Worm (Caenorhabditis elegans) whole organism, L4 larva: Measurements from ENCODE around the gene mek-1.

Source experiments
- F10B5.3 ChIP-seq: sonication (generic microtip); optimal IDR thresholded peaks from 2 replicates; lab custom pipeline; 2016; ENCODE audit warnings: mild to moderate bottlenecking, missing genetic modification characterization, missing compliant biosample characterization
- aha-1 ChIP-seq: fragments of 150-350 bp; peaks from one replicate; lab custom pipeline; 2014; ENCODE audit warnings: missing biosample characterization, missing genetic modification characterization
- ama-1 ChIP-seq: fragments of 150-350 bp; optimal IDR thresholded peaks from 2 replicates; lab custom pipeline; 2014; ENCODE audit warnings: inconsistent platforms, mixed read lengths
- ceh-44 ChIP-seq: fragments of 200-800 bp; sonication (Bioruptor generic); IDR thresholded peaks from 2 replicates; pipeline ENCODE4 v1.3.6; 2022; ENCODE audit warnings: missing genetic modification reagents, missing genetic modification characterization, missing compliant biosample characterization
- ceh-82 ChIP-seq: sonication (generic microtip); optimal IDR thresholded peaks from 2 replicates; lab custom pipeline; 2017; ENCODE audit warnings: missing biosample characterization, missing genetic modification characterization
- ces-1 ChIP-seq: fragments of 150-350 bp; sonication (generic microtip); optimal IDR thresholded peaks from 4 replicates; lab custom pipeline; 2014; ENCODE audit warnings: missing biosample characterization, missing genetic modification reagents, missing genetic modification characterization
- cey-2 ChIP-seq: sonication (generic microtip); optimal IDR thresholded peaks from 3 replicates; lab custom pipeline; 2017; ENCODE audit warnings: missing genetic modification characterization, mild to moderate bottlenecking, missing compliant biosample characterization, antibody characterized with exemption, borderline replicate concordance; ENCODE audit not compliant: insufficient read depth
- ctbp-1 ChIP-seq: fragments of 200-800 bp; sonication (Bioruptor generic); IDR thresholded peaks from 2 replicates; pipeline ENCODE4 v1.3.6; 2022; ENCODE audit warnings: missing genetic modification reagents, missing genetic modification characterization, missing compliant biosample characterization
- daf-8 ChIP-seq: fragments of 200-800 bp; sonication (Bioruptor generic); IDR thresholded peaks from 2 replicates; pipeline ENCODE4 v1.3.6; 2022; ENCODE audit warnings: missing genetic modification characterization, missing compliant biosample characterization
- dmd-6 ChIP-seq: fragments of 200-800 bp; sonication (Bioruptor generic); IDR thresholded peaks from 2 replicates; pipeline ENCODE4 v1.3.6; 2022; ENCODE audit warnings: missing genetic modification reagents, missing genetic modification characterization, missing compliant biosample characterization
- dmd-8 ChIP-seq: fragments of 200-800 bp; sonication (Bioruptor generic); IDR thresholded peaks from 2 replicates; pipeline ENCODE4 v1.3.6; 2022; ENCODE audit warnings: missing genetic modification characterization, missing compliant biosample characterization
- duxl-1 ChIP-seq: sonication (generic microtip); optimal IDR thresholded peaks from 2 replicates; lab custom pipeline; 2016; ENCODE audit warnings: mild to moderate bottlenecking, missing genetic modification characterization, moderate library complexity, missing compliant biosample characterization; ENCODE audit not compliant: poor library complexity
- dve-1 ChIP-seq: sonication (generic microtip); optimal IDR thresholded peaks from 2 replicates; lab custom pipeline; 2017; ENCODE audit warnings: antibody characterized with exemption, mild to moderate bottlenecking, missing genetic modification characterization, missing compliant biosample characterization; ENCODE audit not compliant: insufficient read depth
- egl-43 ChIP-seq: fragments of 200-800 bp; sonication (Bioruptor generic); IDR thresholded peaks from 2 replicates; pipeline ENCODE4 v1.3.6; 2022; ENCODE audit warnings: missing genetic modification reagents, missing genetic modification characterization, missing compliant biosample characterization
- fkh-10 ChIP-seq: fragments of 150-350 bp; optimal IDR thresholded peaks from 2 replicates; lab custom pipeline; 2014; ENCODE audit warnings: missing biosample characterization, missing genetic modification reagents, missing genetic modification characterization
- hif-1 ChIP-seq, 2 experiments: sonication (generic microtip); optimal IDR thresholded peaks; 2 replicates each; lab custom pipeline; 2016 to 2017; ENCODE audit warnings: missing compliant biosample characterization in 2 of 2, missing genetic modification characterization in 2 of 2, missing genetic modification reagents in 2 of 2, missing genotype in 2 of 2, mild to moderate bottlenecking in 1 of 2
- hlh-11 ChIP-seq: fragments of 200-800 bp; sonication (Bioruptor generic); optimal IDR thresholded peaks from 2 replicates; lab custom pipeline; 2018; ENCODE audit warnings: mild to moderate bottlenecking, missing genetic modification characterization, missing compliant biosample characterization
- hlh-30 ChIP-seq: sonication (generic microtip); optimal IDR thresholded peaks from 2 replicates; lab custom pipeline; 2017; ENCODE audit warnings: antibody characterized with exemption, mild to moderate bottlenecking, missing genetic modification characterization, missing compliant biosample characterization; ENCODE audit not compliant: insufficient read depth
- hmg-1.1 ChIP-seq: fragments of 200-800 bp; sonication (Bioruptor generic); IDR thresholded peaks from 2 replicates; pipeline ENCODE4 v1.3.6; 2022; ENCODE audit warnings: missing genetic modification reagents, missing genetic modification characterization, missing compliant biosample characterization
- jun-1 ChIP-seq: fragments of 150-350 bp; optimal IDR thresholded peaks from 2 replicates; lab custom pipeline; 2014; ENCODE audit warnings: missing biosample characterization, missing genetic modification reagents, missing genetic modification characterization
- lin-15B ChIP-seq: fragments of 150-350 bp; sonication (generic microtip); optimal IDR thresholded peaks from 3 replicates; lab custom pipeline; 2014; ENCODE audit warnings: missing biosample characterization, missing genetic modification characterization
- lin-29 ChIP-seq: fragments of 200-800 bp; sonication (Bioruptor generic); IDR thresholded peaks from 2 replicates; pipeline ENCODE4 v1.3.6; 2022; ENCODE audit warnings: missing genetic modification reagents, missing genetic modification characterization, missing compliant biosample characterization
- lsy-2 ChIP-seq, 2 experiments: fragments of 150-350 bp in 1 of 2; sonication (generic microtip) in 1 of 2; optimal IDR thresholded peaks; 2 replicates each; lab custom pipeline; 2014 to 2017; ENCODE audit warnings: missing biosample characterization in 2 of 2, missing genetic modification characterization in 2 of 2
- madf-9 ChIP-seq: fragments of 200-800 bp; sonication (Bioruptor generic); conservative IDR thresholded peaks from 2 replicates; pipeline ENCODE4 v1.3.6; 2022; ENCODE audit warnings: missing genetic modification reagents, missing genetic modification characterization, missing compliant biosample characterization
- mdl-1 ChIP-seq, 2 experiments: fragments of 150-350 bp in 1 of 2; sonication (generic microtip) in 1 of 2; optimal IDR thresholded peaks; 2 replicates each; lab custom pipeline; 2014 to 2017; ENCODE audit warnings: missing biosample characterization in 2 of 2, missing genetic modification characterization in 2 of 2
- mdt-29 ChIP-seq: fragments of 200-800 bp; sonication (Bioruptor generic); IDR thresholded peaks from 2 replicates; pipeline ENCODE4 v1.3.6; 2022; ENCODE audit warnings: missing genetic modification reagents, missing genetic modification characterization, missing compliant biosample characterization
- mep-1 ChIP-seq: fragments of 150-350 bp; sonication (generic microtip); optimal IDR thresholded peaks from 3 replicates; lab custom pipeline; 2014; ENCODE audit warnings: missing biosample characterization, missing genetic modification characterization
- mes-2 ChIP-seq: sonication (generic microtip); optimal IDR thresholded peaks from 2 replicates; lab custom pipeline; 2016; ENCODE audit warnings: missing genotype, mild to moderate bottlenecking, missing genetic modification characterization, missing compliant biosample characterization; ENCODE audit not compliant: poor library complexity, severe bottlenecking
- mxl-3 ChIP-seq: fragments of 200-800 bp; sonication (Bioruptor generic); optimal IDR thresholded peaks from 2 replicates; lab custom pipeline; 2018; ENCODE audit warnings: mild to moderate bottlenecking, missing genetic modification characterization, missing compliant biosample characterization
- nhr-10 ChIP-seq: fragments of 150-350 bp; optimal IDR thresholded peaks from 2 replicates; lab custom pipeline; 2014; ENCODE audit warnings: missing biosample characterization, missing genetic modification characterization
- nhr-25 ChIP-seq: sonication (generic microtip); optimal IDR thresholded peaks from 2 replicates; lab custom pipeline; 2017; ENCODE audit warnings: missing genetic modification characterization, mild to moderate bottlenecking, missing compliant biosample characterization, antibody characterized with exemption, moderate library complexity, borderline replicate concordance; ENCODE audit not compliant: insufficient read depth
- nhr-28 ChIP-seq: fragments of 150-350 bp; optimal IDR thresholded peaks from 2 replicates; lab custom pipeline; 2014; ENCODE audit warnings: missing biosample characterization, missing genetic modification characterization
- nhr-48 ChIP-seq: sonication (generic microtip); optimal IDR thresholded peaks from 2 replicates; lab custom pipeline; 2016; ENCODE audit warnings: mild to moderate bottlenecking, missing genetic modification characterization, missing compliant biosample characterization
- nhr-77 ChIP-seq: fragments of 150-350 bp; optimal IDR thresholded peaks from 2 replicates; lab custom pipeline; 2014; ENCODE audit warnings: missing biosample characterization, missing genetic modification characterization
- pha-4 ChIP-seq, 2 experiments: fragments of 150-350 bp in 1 of 2; fragments of 200-800 bp in 1 of 2; sonication (Bioruptor generic) in 1 of 2; IDR thresholded peaks in 1 of 2; optimal IDR thresholded peaks in 1 of 2; 2 replicates each; pipeline versions ENCODE4 v1.3.6 to Lab custom; 2014 to 2022; ENCODE audit warnings: missing genetic modification characterization in 2 of 2, missing genetic modification reagents in 2 of 2, missing biosample characterization in 1 of 2, missing compliant biosample characterization in 1 of 2
- sdz-12 ChIP-seq: fragments of 200-800 bp; sonication (Bioruptor generic); optimal IDR thresholded peaks from 2 replicates; lab custom pipeline; 2018; ENCODE audit warnings: mild to moderate bottlenecking, missing genetic modification characterization, missing compliant biosample characterization
- set-16 ChIP-seq: fragments of 200-800 bp; sonication (Bioruptor generic); IDR thresholded peaks from 2 replicates; pipeline ENCODE4 v1.3.6; 2022; ENCODE audit warnings: missing genetic modification reagents, missing genetic modification characterization, missing compliant biosample characterization
- skn-1 ChIP-seq: fragments of 150-350 bp; optimal IDR thresholded peaks from 2 replicates; lab custom pipeline; 2014; ENCODE audit warnings: missing biosample characterization, missing genetic modification characterization
- snpc-1.2 ChIP-seq: fragments of 200-800 bp; sonication (Bioruptor generic); IDR thresholded peaks from 2 replicates; pipeline ENCODE4 v1.3.6; 2022; ENCODE audit warnings: missing genetic modification reagents, missing genetic modification characterization, missing compliant biosample characterization
- snpc-4 ChIP-seq: fragments of 150-350 bp; optimal IDR thresholded peaks from 2 replicates; lab custom pipeline; 2014; ENCODE audit warnings: missing biosample characterization, missing genetic modification characterization
- spr-3 ChIP-seq: fragments of 200-800 bp; sonication (Bioruptor generic); optimal IDR thresholded peaks from 2 replicates; lab custom pipeline; 2018; ENCODE audit warnings: mild to moderate bottlenecking, missing genetic modification characterization, missing compliant biosample characterization
- tra-1 ChIP-seq: fragments of 200-800 bp; sonication (Bioruptor generic); IDR thresholded peaks from 2 replicates; pipeline ENCODE4 v1.3.6; 2022; ENCODE audit warnings: missing genetic modification reagents, missing genetic modification characterization, missing compliant biosample characterization
- unc-130 ChIP-seq: sonication (generic microtip); optimal IDR thresholded peaks from 2 replicates; lab custom pipeline; 2016; ENCODE audit warnings: missing genetic modification reagents, missing genetic modification characterization, missing compliant biosample characterization
- unc-62 ChIP-seq, 3 experiments: fragments of 150-350 bp in 1 of 3; sonication (generic microtip); optimal IDR thresholded peaks in 2 of 3; peaks in 1 of 3; 1 replicate in 1 of 3; 2 replicates in 2 of 3; lab custom pipeline; 2014 to 2017; ENCODE audit warnings: missing biosample characterization in 3 of 3, missing genetic modification characterization in 3 of 3, missing genetic modification reagents in 3 of 3, missing genotype in 1 of 3
- zag-1 ChIP-seq: fragments of 150-350 bp; optimal IDR thresholded peaks from 2 replicates; lab custom pipeline; 2014; ENCODE audit warnings: missing biosample characterization, missing genetic modification characterization
- zfp-3 ChIP-seq: fragments of 200-800 bp; sonication (Bioruptor generic); conservative IDR thresholded peaks from 2 replicates; pipeline ENCODE4 v1.3.6; 2022; ENCODE audit warnings: missing genetic modification reagents, missing genetic modification characterization, missing compliant biosample characterization
- zip-2 ChIP-seq: fragments of 150-350 bp; optimal IDR thresholded peaks from 2 replicates; lab custom pipeline; 2014; ENCODE audit warnings: missing biosample characterization, missing genetic modification characterization
- ztf-11 ChIP-seq: fragments of 150-350 bp; optimal IDR thresholded peaks from 2 replicates; lab custom pipeline; 2014; ENCODE audit warnings: missing biosample characterization, missing genetic modification characterization
- ztf-7 ChIP-seq: fragments of 150-350 bp; optimal IDR thresholded peaks from 2 replicates; lab custom pipeline; 2014; ENCODE audit warnings: missing biosample characterization, missing genetic modification characterization

The mek-1 gene

ce11 chrX:7478476-7478875 is 572 bp upstream of the mek-1 start:
- TF ChIP-seq mdt-29 (GFP tag; lab: Robert Waterston, UW), result 0 out of 2 replicates have a peak, but pooled peaks have one; percentile 16
- peak; percentile 42 for TF ChIP-seq nhr-28
- TF ChIP-seq spr-3 (GFP tag; lab: Kevin White, UChicago), result no peak
- TF ChIP-seq pha-4 (GFP tag; IDR thresholded peaks at IDR 0.05; lab: Robert Waterston, UW), result no peak
- no peak for TF ChIP-seq pha-4 (tag; optimal IDR thresholded peaks at IDR 0.05; lab: Kevin White, UChicago)
- TF ChIP-seq ctbp-1 (GFP tag; lab: Robert Waterston, UW), result 0 out of 2 replicates have a peak, but pooled peaks have one; percentile 17
- TF ChIP-seq nhr-77, result no peak
- no peak for TF ChIP-seq snpc-1.2 (GFP tag; lab: Robert Waterston, UW)
- no peak for TF ChIP-seq unc-130 (GFP tag; lab: Kevin White, UChicago)
- peak; percentile 56 for TF ChIP-seq mes-2 (tag; lab: Kevin White, UChicago)
- no peak for TF ChIP-seq zip-2 (tag; lab: Kevin White, UChicago)
- TF ChIP-seq hlh-11 (tag; lab: Kevin White, UChicago), result peak; percentile 59
- TF ChIP-seq jun-1 (tag; lab: Kevin White, UChicago), result no peak
- TF ChIP-seq cey-2 (tag; lab: Kevin White, UChicago), result no peak
- TF ChIP-seq ztf-11 (tag; lab: Kevin White, UChicago), result no peak
- TF ChIP-seq mxl-3, result peak; percentile 91
- no peak for TF ChIP-seq sdz-12 (GFP tag; lab: Kevin White, UChicago)
- 0 out of 2 replicates have a peak, but pooled peaks have one; percentile 18 for TF ChIP-seq set-16
- TF ChIP-seq ztf-7 (tag; lab: Kevin White, UChicago), result no peak
- peak; percentile 62 for TF ChIP-seq hmg-1.1
- TF ChIP-seq zfp-3 (GFP tag; lab: Robert Waterston, UW), result no peak
- no peak for TF ChIP-seq nhr-48
- peak in 1 of 2 experiments; percentile 91 for TF ChIP-seq unc-62 (GFP tag; optimal IDR thresholded peaks at IDR 0.05 in 1 of 2; lab: Kevin White, UChicago)
- TF ChIP-seq unc-62 (tag; optimal IDR thresholded peaks at IDR 0.05; lab: Kevin White, UChicago), result no peak
- TF ChIP-seq dmd-8 (GFP tag; lab: Robert Waterston, UW), result no peak
- no peak for TF ChIP-seq egl-43 (GFP tag; lab: Robert Waterston, UW)
- no peak for TF ChIP-seq ceh-82
- TF ChIP-seq lin-15B, result no peak
- TF ChIP-seq nhr-25 (tag; lab: Kevin White, UChicago), result no peak
- TF ChIP-seq snpc-4 (tag; lab: Kevin White, UChicago), result no peak
- TF ChIP-seq ceh-44 (GFP tag; lab: Robert Waterston, UW), result peak; percentile 3; the same call in 1 of the 2 replicates
- TF ChIP-seq aha-1 (tag; lab: Kevin White, UChicago), result no peak
- no peak for TF ChIP-seq skn-1 (tag; lab: Kevin White, UChicago)
- no peak for TF ChIP-seq duxl-1 (tag; lab: Kevin White, UChicago)
- no peak for TF ChIP-seq dve-1 (tag; lab: Kevin White, UChicago)
- TF ChIP-seq fkh-10, result peak; percentile 26
- TF ChIP-seq lin-29 (GFP tag; lab: Robert Waterston, UW), result no peak
- peak in 1 of 2 experiments; percentile 38 for TF ChIP-seq hif-1 (tag; optimal IDR thresholded peaks at IDR 0.05; lab: Kevin White, UChicago)
- peak; percentile 37; the same call in 1 of the 2 replicates for TF ChIP-seq dmd-6
- TF ChIP-seq tra-1 (GFP tag; lab: Robert Waterston, UW), result no peak
- no peak for TF ChIP-seq nhr-10
- TF ChIP-seq daf-8, result no peak
- TF ChIP-seq ama-1 (lab: Kevin White, UChicago), result no peak
- no peak for TF ChIP-seq lsy-2 (tag; optimal IDR thresholded peaks at IDR 0.05; lab: Kevin White, UChicago)
- TF ChIP-seq hlh-30 (tag; lab: Kevin White, UChicago), result peak; percentile 88
- no peak for TF ChIP-seq zag-1 (tag; lab: Kevin White, UChicago)
- TF ChIP-seq madf-9 (GFP tag; lab: Robert Waterston, UW), result 0 out of 2 replicates have a peak, but pooled peaks have one; percentile 2
- no peak for TF ChIP-seq ces-1 (GFP tag; lab: Kevin White, UChicago)
- TF ChIP-seq mep-1 (tag; lab: Kevin White, UChicago), result peak; percentile 58
- peak; percentile 2 to 75 for TF ChIP-seq mdl-1 (tag; optimal IDR thresholded peaks at IDR 0.05; lab: Kevin White, UChicago)
- no peak for TF ChIP-seq F10B5.3 (tag; lab: Kevin White, UChicago)
